Worm (Caenorhabditis elegans): ENCODE data around the gene gldi-11.
"Not testable (repeated sequence)": the region's sequence is repeated elsewhere in the genome, so short reads cannot be mapped to it uniquely, and the experiment has no call there.

The gldi-11 gene

DNA sequence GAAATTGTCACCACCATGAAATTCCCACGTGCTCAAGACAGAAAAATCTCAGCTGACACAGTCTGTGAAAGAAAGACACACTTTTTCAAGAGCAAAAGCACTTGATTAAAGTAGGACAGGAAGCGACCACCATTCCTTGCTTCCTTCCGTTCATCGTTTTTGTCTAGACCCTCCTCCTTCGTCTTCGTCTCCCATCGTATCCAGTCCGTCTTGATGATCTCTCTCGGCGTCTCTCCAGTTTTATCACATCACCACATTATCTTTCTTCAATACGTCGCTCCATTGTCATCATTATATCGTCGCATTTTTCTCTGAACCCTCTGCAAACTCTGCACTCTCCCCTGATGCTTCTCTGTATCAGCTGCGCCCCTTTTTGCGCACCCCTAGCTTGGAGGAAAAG lies 37.4 kb downstream of the gldi-11 start:
- TF ChIP-seq ref-1 (GFP tag; conservative IDR thresholded peaks at IDR 0.05) (no peak), ztf-23 (GFP tag; IDR thresholded peaks at IDR 0.05) (no peak), med-1 (GFP tag; optimal IDR thresholded peaks at IDR 0.05; ENCODE audit: insufficient read depth) (no peak), cog-1 (tag; optimal IDR thresholded peaks at IDR 0.05) (no peak), ztf-29 (GFP tag; IDR thresholded peaks at IDR 0.05) (no peak), T22C8.4 (GFP tag; IDR thresholded peaks at IDR 0.05) (no peak), klf-2 (GFP tag; conservative IDR thresholded peaks at IDR 0.05) (no peak), tab-1 (GFP tag; IDR thresholded peaks at IDR 0.05) (no peak), flt-1 (GFP tag; IDR thresholded peaks at IDR 0.05) (no peak)

ce11 chrII:4905883-4906282 lies 39.7 kb downstream of the gldi-11 start:
- TF ChIP-seq ztf-23 (GFP tag; IDR thresholded peaks at IDR 0.05), result no peak
- no peak for TF ChIP-seq T22C8.4 (GFP tag; IDR thresholded peaks at IDR 0.05)
- TF ChIP-seq ref-1 (GFP tag; conservative IDR thresholded peaks at IDR 0.05), result no peak
- no peak for TF ChIP-seq ztf-29 (GFP tag; IDR thresholded peaks at IDR 0.05)
- no peak for TF ChIP-seq klf-2 (GFP tag; conservative IDR thresholded peaks at IDR 0.05)
- TF ChIP-seq cog-1 (tag; optimal IDR thresholded peaks at IDR 0.05), result no peak
- TF ChIP-seq flt-1 (GFP tag; IDR thresholded peaks at IDR 0.05), result no peak
- TF ChIP-seq med-1 (GFP tag; optimal IDR thresholded peaks at IDR 0.05; ENCODE audit: insufficient read depth), result no peak
- no peak for TF ChIP-seq tab-1 (GFP tag; IDR thresholded peaks at IDR 0.05)

- TF ChIP-seq med-1 (GFP tag; optimal IDR thresholded peaks at IDR 0.05; ENCODE audit: insufficient read depth), result no peak
Measured at ce11 chrII:4905331-4905730, 40.3 kb downstream of the gldi-11 start.

DNA sequence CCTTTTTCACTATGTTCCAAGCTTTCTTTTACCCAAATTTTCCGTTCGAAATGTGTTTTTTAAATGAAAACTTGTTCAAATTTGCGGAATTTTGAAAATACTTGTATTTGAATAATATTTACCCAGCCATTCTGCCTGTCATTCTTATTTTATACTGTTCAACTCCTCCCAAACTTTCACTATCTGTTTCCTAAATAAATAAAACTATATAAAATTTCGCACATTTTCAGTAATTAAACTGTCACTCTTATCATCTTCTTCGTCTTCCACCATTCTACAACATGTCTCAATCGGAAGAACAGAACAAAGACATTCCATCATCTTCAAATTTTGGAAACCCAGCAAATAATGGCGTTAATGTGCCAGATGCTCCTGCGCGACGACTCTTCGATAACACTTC lies 40.8 kb downstream of the gldi-11 start, which contains the start of gene btbd-10:
btbd-10 (plus strand) TSS at position 231 of the 400 bp plus-strand sequence.
- no peak for TF ChIP-seq tab-1 (GFP tag; IDR thresholded peaks at IDR 0.05)
- TF ChIP-seq flt-1 (GFP tag; IDR thresholded peaks at IDR 0.05), result no peak
- no peak for TF ChIP-seq ztf-23 (GFP tag; IDR thresholded peaks at IDR 0.05)
- TF ChIP-seq ztf-29 (GFP tag; IDR thresholded peaks at IDR 0.05), result no peak
- no peak for TF ChIP-seq T22C8.4 (GFP tag; IDR thresholded peaks at IDR 0.05)
- no peak for TF ChIP-seq ref-1 (GFP tag; conservative IDR thresholded peaks at IDR 0.05)
- no peak for TF ChIP-seq med-1 (GFP tag; optimal IDR thresholded peaks at IDR 0.05; ENCODE audit: insufficient read depth)
- TF ChIP-seq cog-1 (tag; optimal IDR thresholded peaks at IDR 0.05), result no peak
- TF ChIP-seq klf-2 (GFP tag; conservative IDR thresholded peaks at IDR 0.05), result no peak

- no peak for TF ChIP-seq med-1 (GFP tag; optimal IDR thresholded peaks at IDR 0.05; ENCODE audit: insufficient read depth)
- no peak for TF ChIP-seq T22C8.4 (GFP tag; IDR thresholded peaks at IDR 0.05)
- no peak for TF ChIP-seq tab-1 (GFP tag; IDR thresholded peaks at IDR 0.05)
- TF ChIP-seq ref-1 (GFP tag; conservative IDR thresholded peaks at IDR 0.05), result no peak
- no peak for TF ChIP-seq klf-2 (GFP tag; conservative IDR thresholded peaks at IDR 0.05)
- no peak for TF ChIP-seq cog-1 (tag; optimal IDR thresholded peaks at IDR 0.05)
- 0 out of 2 replicates have a peak, but pooled peaks have one; percentile 7 for TF ChIP-seq flt-1 (GFP tag; IDR thresholded peaks at IDR 0.05)
- peak; percentile 57; the same call in 1 of the 2 replicates for TF ChIP-seq ztf-29 (GFP tag; IDR thresholded peaks at IDR 0.05)
- no peak for TF ChIP-seq ztf-23 (GFP tag; IDR thresholded peaks at IDR 0.05)
Measured at ce11 chrII:4904277-4904676, 41.3 kb downstream of the gldi-11 start.

DNA sequence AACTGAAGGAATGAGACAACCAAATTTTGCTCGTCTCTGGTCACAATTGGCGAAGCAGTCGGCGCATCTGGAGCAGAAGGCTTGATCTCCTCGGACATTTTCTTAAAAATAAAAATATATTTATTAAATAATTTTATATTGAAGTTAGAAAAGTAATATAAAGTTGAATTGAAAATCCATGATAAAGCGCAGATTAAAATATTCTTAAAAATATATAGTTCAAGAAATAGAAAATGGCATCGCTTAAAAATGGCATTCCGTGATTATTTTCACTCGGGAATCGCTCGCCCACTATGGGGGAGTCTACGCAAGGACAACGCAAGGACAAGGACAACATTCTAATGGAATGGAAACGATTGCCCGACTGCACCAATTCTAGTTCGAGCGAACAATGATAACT lies 41.9 kb downstream of the gldi-11 start, which contains the start of gene sgt-1:
sgt-1 (minus strand) TSS at position 101 of the 400 bp plus-strand sequence.
- not testable (repeated sequence) for TF ChIP-seq klf-2 (GFP tag; conservative IDR thresholded peaks at IDR 0.05); ztf-23 (GFP tag; IDR thresholded peaks at IDR 0.05); ref-1 (GFP tag; conservative IDR thresholded peaks at IDR 0.05)

DNA sequence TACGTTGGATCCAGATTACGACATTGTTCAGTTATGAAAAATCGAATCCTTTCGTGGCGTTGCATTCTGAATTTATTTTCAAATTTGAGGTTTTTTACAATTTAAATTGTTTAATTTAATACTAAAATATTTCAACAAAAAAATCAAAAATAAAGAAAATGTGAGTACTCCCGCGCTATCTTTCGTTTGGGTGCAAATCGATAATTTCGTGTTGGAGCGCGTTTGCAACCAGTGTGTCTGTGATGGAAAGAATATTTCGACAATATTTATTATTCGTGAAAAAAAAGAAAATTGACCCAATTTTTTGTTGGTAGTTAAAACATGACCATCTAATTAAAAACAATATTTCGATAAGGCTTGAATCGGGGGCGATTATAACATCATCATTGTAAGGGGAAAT lies 43.6 kb downstream of the gldi-11 start, which contains the start of gene R05F9.9:
R05F9.9 (minus strand) TSS at position 66 of the 400 bp plus-strand sequence.
- TF ChIP-seq T22C8.4 (GFP tag; IDR thresholded peaks at IDR 0.05) (peak; percentile 80), ztf-23 (GFP tag; IDR thresholded peaks at IDR 0.05) (no peak)

- TF ChIP-seq tab-1 (GFP tag; IDR thresholded peaks at IDR 0.05); ztf-29 (GFP tag; IDR thresholded peaks at IDR 0.05); klf-2 (GFP tag; conservative IDR thresholded peaks at IDR 0.05): not testable (repeated sequence)
Measured at ce11 chrII:4898529-4898928, 47.1 kb downstream of the gldi-11 start, which contains the start of gene msp-32. TSS of gene msp-32 (plus strand) at chrII:4898829.

Data from whole organism, midembryonic.